Fruit fly (Drosophila melanogaster): ENCODE results near the gene CG12679.

Gene CG12679

DNA sequence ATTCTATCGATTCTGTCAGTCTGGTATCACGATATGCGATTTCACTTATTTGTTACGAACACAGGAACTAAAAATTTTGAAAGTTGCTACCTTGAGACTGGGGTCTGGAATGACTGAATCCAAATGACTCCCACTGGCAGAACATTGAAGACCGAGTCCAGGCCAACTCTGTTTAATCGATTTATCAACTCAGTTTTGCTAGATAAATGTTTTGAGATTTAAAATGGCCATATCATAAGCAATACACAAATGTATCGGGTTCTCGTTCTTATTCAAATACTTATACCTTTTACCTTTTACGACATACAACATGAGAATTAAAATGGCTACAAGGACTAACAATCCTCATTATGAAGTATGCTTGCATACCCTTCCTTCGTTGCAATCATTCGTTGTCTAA lies at the start of gene CG12679:
Gene CG12679, minus strand, starts transcription at position 101 of the 400 bp plus-strand sequence.
- TF ChIP-seq Myc (optimal IDR thresholded peaks at IDR 0.05) = no peak

DNA sequence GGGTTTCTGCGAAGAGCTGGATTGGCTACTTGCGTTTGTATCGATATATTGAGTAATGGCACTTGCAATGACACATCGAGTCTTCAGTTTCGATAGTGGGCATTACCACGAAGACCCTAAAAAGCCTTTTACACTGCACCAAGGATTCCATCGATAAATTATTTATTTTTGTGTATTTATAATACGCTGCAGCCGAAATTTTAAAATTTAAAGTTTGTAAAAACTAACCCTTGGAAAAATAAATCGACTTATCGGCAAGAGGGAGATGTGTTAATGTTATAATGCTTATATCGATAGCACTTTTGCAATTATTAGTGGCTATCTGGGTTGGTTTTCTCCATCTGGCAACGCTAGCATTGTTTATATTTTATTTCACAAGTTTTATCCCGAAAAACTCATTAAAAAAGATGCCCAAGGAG lies 47.4 kb upstream of the CG12679 start, which contains the start of the genes Pp4-19C and cactin:
Gene Pp4-19C, minus strand, starts transcription at position 256 of the 419 bp plus-strand sequence.
Gene cactin, plus strand, starts transcription at position 323 of the 419 bp plus-strand sequence.
- TF ChIP-seq psq (optimal IDR thresholded peaks at IDR 0.05) = no peak
- no peak for TF ChIP-seq h (optimal IDR thresholded peaks at IDR 0.05)
- no peak for TF ChIP-seq ttk (optimal IDR thresholded peaks at IDR 0.05)
- no peak for TF ChIP-seq Myc (optimal IDR thresholded peaks at IDR 0.05)
- TF ChIP-seq Sin3A (optimal IDR thresholded peaks at IDR 0.05) = no peak
- TF ChIP-seq insv (optimal IDR thresholded peaks at IDR 0.05) = no peak

DNA sequence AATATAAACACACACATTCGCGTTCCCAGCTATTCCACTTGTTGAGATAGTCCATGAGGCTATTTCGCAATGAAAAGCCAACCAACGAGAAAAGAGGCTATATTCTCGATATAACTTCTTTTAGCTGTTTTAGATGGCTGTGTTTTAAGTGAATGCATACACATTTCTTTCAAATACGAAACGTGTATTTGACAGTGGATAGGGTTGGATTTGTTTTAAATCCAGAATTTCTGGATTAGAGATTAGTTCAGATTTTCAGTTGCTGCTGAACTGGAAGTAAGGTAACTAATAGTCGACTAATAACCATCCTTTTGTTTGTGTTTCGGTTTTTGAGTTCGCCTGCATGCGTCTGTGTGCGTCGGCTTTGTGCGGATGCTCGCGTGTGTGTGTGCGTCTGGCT lies 46.8 kb upstream of the CG12679 start:
- TF ChIP-seq ttk (optimal IDR thresholded peaks at IDR 0.05) (no peak), Myc (optimal IDR thresholded peaks at IDR 0.05) (no peak), Sin3A (optimal IDR thresholded peaks at IDR 0.05) (no peak), h (optimal IDR thresholded peaks at IDR 0.05) (no peak), psq (optimal IDR thresholded peaks at IDR 0.05) (no peak), insv (optimal IDR thresholded peaks at IDR 0.05) (no peak)

DNA sequence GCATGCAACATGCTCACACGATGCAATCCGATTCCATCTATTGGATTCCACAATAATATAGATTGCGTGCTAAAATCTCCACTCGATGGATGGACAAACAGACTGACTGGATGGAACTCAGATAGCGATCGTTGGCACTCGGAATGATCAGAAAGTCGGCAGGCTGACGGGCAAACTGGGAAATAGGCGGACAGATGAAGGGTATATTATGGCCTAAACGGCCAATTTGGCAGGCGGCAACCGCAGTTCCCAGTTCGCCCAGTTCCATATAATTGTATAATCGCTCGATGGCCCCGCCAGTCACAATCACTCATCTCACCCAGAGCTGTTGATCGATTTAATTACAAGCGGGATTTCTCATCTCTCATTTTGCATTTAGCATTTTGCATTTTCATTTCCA lies 43.0 kb upstream of the CG12679 start, which contains the start of gene Obp19d:
Gene Obp19d, plus strand, starts transcription at position 301 of the 400 bp plus-strand sequence.
- no peak for TF ChIP-seq h (optimal IDR thresholded peaks at IDR 0.05)
- TF ChIP-seq psq (optimal IDR thresholded peaks at IDR 0.05) = no peak
- no peak for TF ChIP-seq Myc (optimal IDR thresholded peaks at IDR 0.05)
- no peak for TF ChIP-seq ttk (optimal IDR thresholded peaks at IDR 0.05)
- TF ChIP-seq insv (optimal IDR thresholded peaks at IDR 0.05) = no peak

DNA sequence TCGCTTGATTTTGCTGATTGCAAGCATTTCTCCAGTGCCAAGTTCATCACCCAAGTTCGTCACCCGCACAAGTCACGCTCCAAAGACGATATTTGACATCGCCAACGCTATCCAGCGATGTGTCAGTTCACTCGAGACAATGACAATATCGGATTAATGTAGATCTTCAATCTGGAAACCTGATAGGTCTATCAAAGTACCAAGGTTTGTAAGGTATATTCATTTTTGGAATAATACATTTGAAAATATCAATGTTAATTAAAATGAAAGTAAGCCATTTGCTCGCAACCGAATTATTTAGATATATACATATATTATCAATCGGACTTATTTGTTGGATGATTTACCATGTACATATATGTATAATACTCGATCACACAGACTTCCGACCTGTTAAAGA lies 42.5 kb upstream of the CG12679 start, which contains the start of gene Obp19c:
Gene Obp19c, minus strand, starts transcription at position 101 of the 400 bp plus-strand sequence.
- TF ChIP-seq Myc (optimal IDR thresholded peaks at IDR 0.05) (no peak), psq (optimal IDR thresholded peaks at IDR 0.05) (no peak), ttk (optimal IDR thresholded peaks at IDR 0.05) (no peak), insv (optimal IDR thresholded peaks at IDR 0.05) (no peak), Sin3A (optimal IDR thresholded peaks at IDR 0.05) (no peak), h (optimal IDR thresholded peaks at IDR 0.05) (no peak)

DNA sequence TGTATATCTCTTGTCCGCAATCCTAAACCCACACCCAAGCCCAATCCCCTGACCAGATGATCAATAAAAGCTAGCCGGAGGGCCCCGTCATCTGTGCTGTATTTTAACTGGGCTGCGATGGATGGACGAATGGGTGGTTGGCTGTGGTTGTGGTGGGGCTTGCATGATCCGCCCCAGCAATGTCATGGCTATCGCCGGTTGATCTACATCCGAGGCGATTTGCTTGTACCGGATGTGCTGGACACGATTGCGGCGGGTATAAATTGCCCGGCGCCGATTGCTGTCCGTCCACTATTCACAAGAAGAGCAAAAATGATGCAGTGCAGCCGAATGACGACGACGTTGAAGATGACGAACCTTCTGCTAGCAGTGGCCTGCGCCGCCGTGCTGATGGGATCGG lies 40.1 kb upstream of the CG12679 start, which contains the start of gene Obp19b:
Gene Obp19b, plus strand, starts transcription at position 301 of the 400 bp plus-strand sequence.
- TF ChIP-seq h (optimal IDR thresholded peaks at IDR 0.05) (no peak), insv (optimal IDR thresholded peaks at IDR 0.05) (no peak), Sin3A (optimal IDR thresholded peaks at IDR 0.05) (no peak), psq (optimal IDR thresholded peaks at IDR 0.05) (no peak), Myc (optimal IDR thresholded peaks at IDR 0.05) (no peak), ttk (optimal IDR thresholded peaks at IDR 0.05) (no peak)

DNA sequence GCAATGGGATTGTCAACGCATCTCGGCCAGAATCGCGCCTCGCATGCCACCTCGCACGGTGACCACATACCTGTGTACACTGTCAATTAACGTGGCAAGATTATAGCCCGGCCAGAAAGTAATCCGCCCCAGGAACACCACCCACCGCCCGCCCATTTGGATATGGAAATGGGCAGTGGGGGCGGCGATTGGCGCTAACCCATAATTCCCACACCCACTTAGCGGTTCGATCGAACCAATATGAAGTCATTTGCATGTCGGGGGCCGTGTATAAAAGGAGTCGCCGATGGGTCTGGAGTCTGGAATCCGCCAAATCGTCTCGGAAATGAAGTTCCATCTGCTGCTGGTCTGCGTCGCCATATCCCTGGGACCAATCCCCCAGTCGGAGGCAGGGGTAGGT lies 39.1 kb upstream of the CG12679 start, which contains the start of gene Obp19a:
Gene Obp19a, plus strand, starts transcription at position 301 of the 400 bp plus-strand sequence.
- no peak for TF ChIP-seq Sin3A (optimal IDR thresholded peaks at IDR 0.05)
- no peak for TF ChIP-seq Myc (optimal IDR thresholded peaks at IDR 0.05)
- no peak for TF ChIP-seq ttk (optimal IDR thresholded peaks at IDR 0.05)
- no peak for TF ChIP-seq psq (optimal IDR thresholded peaks at IDR 0.05)
- TF ChIP-seq insv (optimal IDR thresholded peaks at IDR 0.05) = no peak
- no peak for TF ChIP-seq h (optimal IDR thresholded peaks at IDR 0.05)

DNA sequence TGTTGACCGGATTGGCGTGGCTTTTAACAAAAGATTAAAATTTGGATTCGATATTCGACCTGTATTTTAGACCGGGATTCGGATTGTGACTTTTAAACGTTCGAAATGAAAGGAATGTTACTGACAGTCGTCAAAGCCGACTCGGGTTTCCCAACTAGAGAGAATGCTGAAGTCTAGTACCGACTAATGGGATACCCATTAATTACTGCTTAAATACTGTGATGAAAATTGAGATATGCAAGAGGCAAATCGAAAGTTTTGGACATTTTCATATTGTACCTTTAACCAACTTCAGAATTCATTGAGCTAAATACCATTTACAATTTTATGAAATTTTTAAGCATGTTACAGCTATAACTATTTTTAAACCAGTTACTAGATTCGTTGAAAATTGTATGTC lies 37.8 kb upstream of the CG12679 start, which contains the start of gene CG15458:
Gene CG15458, minus strand, starts transcription at position 101 of the 400 bp plus-strand sequence.
- TF ChIP-seq Myc (optimal IDR thresholded peaks at IDR 0.05) (no peak), Sin3A (optimal IDR thresholded peaks at IDR 0.05) (no peak), insv (optimal IDR thresholded peaks at IDR 0.05) (no peak), psq (optimal IDR thresholded peaks at IDR 0.05) (no peak), h (optimal IDR thresholded peaks at IDR 0.05) (no peak), ttk (optimal IDR thresholded peaks at IDR 0.05) (no peak)

DNA sequence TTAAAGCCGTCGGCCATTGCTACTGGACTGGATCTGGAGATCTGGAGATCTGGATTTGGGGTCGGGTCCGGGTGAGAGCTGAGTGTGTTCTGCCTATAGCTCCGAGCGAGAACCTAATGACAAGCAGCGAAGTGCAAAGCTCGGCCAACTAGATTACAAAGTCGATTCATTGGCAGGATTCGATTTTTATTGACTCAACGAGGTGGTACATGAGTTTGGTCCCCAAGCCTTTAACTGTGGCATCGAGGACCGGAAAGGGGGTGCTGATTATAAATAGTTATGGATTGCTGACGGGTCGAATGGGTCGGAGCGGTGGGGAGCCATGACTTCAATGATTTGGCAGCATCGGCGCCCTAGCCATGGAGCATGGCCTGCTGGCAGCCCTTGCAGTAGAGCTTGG lies 37.2 kb upstream of the CG12679 start, which contains the start of gene CG15459:
Gene CG15459, minus strand, starts transcription at position 101 of the 400 bp plus-strand sequence.
- TF ChIP-seq ttk (optimal IDR thresholded peaks at IDR 0.05) = no peak

DNA sequence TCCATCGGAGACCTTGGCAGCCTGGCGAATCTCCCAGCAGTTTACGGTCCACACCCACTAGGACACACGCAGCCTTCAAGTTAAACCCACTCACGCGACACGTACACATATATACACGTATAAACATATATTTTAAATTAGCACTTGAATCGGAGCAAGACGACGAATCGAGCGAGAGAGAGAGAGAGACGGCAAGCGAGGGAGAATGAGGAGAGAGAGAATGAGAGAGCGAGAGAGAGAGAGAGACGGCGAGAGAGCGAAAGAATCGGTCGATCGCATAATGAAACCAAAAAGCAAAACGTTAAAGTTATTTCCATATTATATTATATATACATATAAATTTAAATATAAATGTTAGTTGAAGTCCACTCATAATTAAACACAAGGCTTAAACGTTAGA lies 35.3 kb upstream of the CG12679 start:
- no peak for TF ChIP-seq insv (optimal IDR thresholded peaks at IDR 0.05)
- TF ChIP-seq h (optimal IDR thresholded peaks at IDR 0.05) = no peak
- no peak for TF ChIP-seq psq (optimal IDR thresholded peaks at IDR 0.05)
- no peak for TF ChIP-seq Sin3A (optimal IDR thresholded peaks at IDR 0.05)
- TF ChIP-seq Myc (optimal IDR thresholded peaks at IDR 0.05) = no peak
- no peak for TF ChIP-seq ttk (optimal IDR thresholded peaks at IDR 0.05)

DNA sequence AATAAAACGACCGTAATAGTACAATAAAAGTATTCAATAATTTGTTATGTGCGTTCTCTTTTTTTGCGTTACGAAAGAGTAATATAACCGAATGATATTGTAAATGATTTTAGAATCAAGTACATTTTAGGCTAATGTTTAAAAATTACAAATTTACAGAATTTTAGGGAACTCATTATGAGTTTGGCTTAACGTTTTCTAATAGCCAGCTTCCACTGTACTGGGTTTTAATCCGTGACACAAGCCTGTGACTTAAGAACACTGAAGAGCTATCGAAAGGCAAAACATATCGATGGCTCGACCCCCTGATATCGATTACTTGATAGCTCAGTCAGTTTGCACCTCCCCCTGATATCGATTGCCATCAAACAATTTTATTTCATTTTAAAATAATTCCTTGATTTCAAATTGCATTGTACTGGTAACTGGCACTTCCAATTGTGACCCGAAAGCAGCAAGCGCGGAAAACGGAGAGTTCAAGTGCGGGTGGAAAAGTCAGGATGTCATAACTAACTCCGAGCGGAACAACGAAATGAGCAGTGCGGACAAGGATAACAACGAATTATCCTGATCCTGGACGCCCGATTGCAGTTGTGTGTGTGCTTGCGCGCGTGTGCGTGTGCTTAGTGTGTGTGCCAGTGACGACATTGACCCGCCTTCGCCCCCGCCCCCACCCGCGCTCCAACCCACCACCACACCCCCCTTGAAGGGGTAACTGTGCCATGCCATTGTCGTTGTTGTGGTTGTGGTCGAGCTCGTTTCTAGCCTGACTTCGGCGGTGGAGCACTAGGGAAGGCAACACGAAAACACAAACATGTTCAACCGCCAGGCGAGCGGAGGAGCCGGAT lies 18.0 kb upstream of the CG12679 start, which contains the start of gene HERC2:
Gene HERC2, plus strand, starts transcription at position 330 of the 848 bp plus-strand sequence.
- TF ChIP-seq psq (optimal IDR thresholded peaks at IDR 0.05) (no peak), insv (optimal IDR thresholded peaks at IDR 0.05) (no peak), ttk (optimal IDR thresholded peaks at IDR 0.05) (no peak), Sin3A (optimal IDR thresholded peaks at IDR 0.05) (no peak), Myc (optimal IDR thresholded peaks at IDR 0.05) (no peak), h (optimal IDR thresholded peaks at IDR 0.05) (no peak)

DNA sequence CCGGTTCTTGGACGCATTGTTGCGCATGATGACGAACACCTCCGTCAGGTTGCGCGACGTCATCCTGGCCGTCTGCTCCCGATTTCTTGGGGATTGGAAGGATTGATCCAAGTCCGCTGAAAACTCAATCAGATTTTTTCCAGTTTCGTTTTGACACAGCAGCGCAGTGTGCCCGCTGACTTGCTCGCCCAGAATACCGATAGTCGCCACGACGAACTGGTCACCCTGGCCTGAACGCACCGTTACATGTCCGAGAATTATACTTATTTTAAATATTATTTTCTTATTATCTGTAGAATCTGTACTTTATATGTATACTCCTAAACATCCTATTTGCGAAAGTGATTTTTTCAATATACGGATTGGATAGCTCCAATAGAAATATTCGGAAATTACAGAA lies 17.3 kb upstream of the CG12679 start, which contains the start of gene Syx16:
Gene Syx16, minus strand, starts transcription at position 172 of the 400 bp plus-strand sequence.
- TF ChIP-seq Myc (optimal IDR thresholded peaks at IDR 0.05) = no peak

All from Kc167 (cell line).